Worm (Caenorhabditis elegans) whole organism, L3 larva: Measurements from ENCODE around the gene B0280.9.

ENCODE experiments used
- R02D3.7 ChIP-seq: fragments of 150-350 bp; optimal IDR thresholded peaks from 2 replicates; lab custom pipeline; 2014; ENCODE audit warnings: missing biosample characterization, missing genetic modification characterization
- aly-2 ChIP-seq: fragments of 150-350 bp; optimal IDR thresholded peaks from 2 replicates; lab custom pipeline; 2014; ENCODE audit warnings: missing biosample characterization, missing genetic modification characterization
- ceh-28 ChIP-seq: fragments of 150-350 bp; optimal IDR thresholded peaks from 2 replicates; lab custom pipeline; 2014; ENCODE audit warnings: missing biosample characterization, missing genetic modification reagents, missing genetic modification characterization
- daf-12 ChIP-seq: fragments of 150-350 bp; optimal IDR thresholded peaks from 2 replicates; lab custom pipeline; 2014; ENCODE audit warnings: missing biosample characterization, missing genetic modification reagents, missing genetic modification characterization
- elt-2 ChIP-seq: sonication (generic microtip); optimal IDR thresholded peaks from 2 replicates; lab custom pipeline; 2016; ENCODE audit warnings: missing genetic modification reagents, mild to moderate bottlenecking, missing genetic modification characterization, missing compliant biosample characterization
- lin-15B ChIP-seq: fragments of 150-350 bp; optimal IDR thresholded peaks from 2 replicates; lab custom pipeline; 2014; ENCODE audit warnings: missing biosample characterization, missing genetic modification characterization
- mdl-1 ChIP-seq: fragments of 150-350 bp; optimal IDR thresholded peaks from 2 replicates; lab custom pipeline; 2014; ENCODE audit warnings: missing biosample characterization, missing genetic modification characterization
- nhr-237 ChIP-seq: fragments of 150-350 bp; optimal IDR thresholded peaks from 2 replicates; lab custom pipeline; 2014; ENCODE audit warnings: missing biosample characterization, missing genetic modification characterization
- nhr-25 ChIP-seq: sonication (generic microtip); optimal IDR thresholded peaks from 2 replicates; lab custom pipeline; 2017; ENCODE audit warnings: missing biosample characterization, missing genetic modification characterization
- nhr-67 ChIP-seq: fragments of 150-350 bp; optimal IDR thresholded peaks from 2 replicates; lab custom pipeline; 2014; ENCODE audit warnings: missing biosample characterization, missing genetic modification characterization
- pha-4 ChIP-seq: fragments of 150-350 bp; optimal IDR thresholded peaks from 2 replicates; lab custom pipeline; 2014; ENCODE audit warnings: missing biosample characterization, missing genetic modification reagents, missing genetic modification characterization
- sea-2 ChIP-seq: fragments of 150-350 bp; sonication (generic microtip); optimal IDR thresholded peaks from 4 replicates; lab custom pipeline; 2014; ENCODE audit warnings: missing biosample characterization, missing genetic modification reagents, missing genetic modification characterization

DNA sequence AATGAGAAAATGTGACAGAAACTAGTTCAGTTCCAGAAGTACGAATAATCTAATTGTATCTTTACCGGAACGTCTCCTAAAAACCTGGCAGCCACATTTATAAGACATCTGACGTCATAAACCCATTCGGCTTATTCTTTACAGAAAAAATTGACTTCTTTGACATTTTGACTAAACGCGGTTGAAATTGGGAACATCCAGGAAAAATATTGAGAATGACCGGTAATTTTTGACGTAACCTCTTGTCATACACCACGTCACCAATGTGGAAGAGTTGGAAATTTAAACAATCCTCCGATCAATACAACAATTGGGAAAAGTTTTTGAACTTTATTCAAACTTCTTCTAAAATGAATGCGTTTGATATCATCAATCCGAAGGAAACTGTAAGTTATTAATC lies 31.7 kb downstream of the B0280.9 start, which contains the start of gene ZK418.2:
- TF ChIP-seq mdl-1 (tag; lab: Kevin White, UChicago) (no peak), nhr-67 (no peak), daf-12 (tag; lab: Kevin White, UChicago) (no peak), lin-15B (no peak), sea-2 (GFP tag; lab: Kevin White, UChicago) (no peak), R02D3.7 (tag; lab: Kevin White, UChicago) (no peak), elt-2 (tag; lab: Kevin White, UChicago) (no peak), nhr-25 (tag; lab: Kevin White, UChicago) (no peak), aly-2 (no peak), pha-4 (no peak), nhr-237 (tag; lab: Kevin White, UChicago) (no peak), ceh-28 (tag; lab: Kevin White, UChicago) (no peak)
